Fruit fly (Drosophila melanogaster): ENCODE measurements around the gene tomb.
A peak's percentile ranks its signal among the peaks of the same experiment; 100 is the strongest.

The tomb gene

DNA sequence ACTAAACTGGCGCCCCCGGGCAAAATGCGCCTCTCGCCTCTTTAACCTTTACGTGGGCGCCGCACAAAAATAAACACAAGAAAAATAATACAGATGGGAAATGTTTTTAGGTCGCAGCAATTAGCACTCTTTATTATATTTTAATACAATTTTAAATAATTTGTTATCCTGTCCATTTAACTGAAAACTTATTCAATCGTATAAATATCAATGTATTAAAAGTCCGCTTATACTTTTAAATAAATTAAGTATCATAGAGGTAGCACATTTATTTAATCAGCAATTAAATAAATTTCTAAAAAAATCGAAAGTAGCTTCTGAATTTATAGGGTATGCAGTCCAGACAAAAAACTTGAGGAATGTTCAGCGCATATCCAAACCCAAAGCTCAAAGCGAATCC lies 29.5 kb downstream of the tomb start:
- TF ChIP-seq Gug (GFP tag; IDR thresholded peaks at IDR 0.05) (no peak), CG7368 (GFP tag; optimal IDR thresholded peaks at IDR 0.05) (no peak), Hr4 (GFP tag; optimal IDR thresholded peaks at IDR 0.05) (no peak), CG32006 (GFP tag; optimal IDR thresholded peaks at IDR 0.05) (no peak), esn (GFP tag; optimal IDR thresholded peaks at IDR 0.05) (no peak), Hr38 (GFP tag; optimal IDR thresholded peaks at IDR 0.05) (no peak), CG8119 (GFP tag; IDR thresholded peaks at IDR 0.05) (no peak), CG3919 (GFP tag; optimal IDR thresholded peaks at IDR 0.05) (no peak), CG1621 (tag; optimal IDR thresholded peaks at IDR 0.05) (no peak), Smox (GFP tag; optimal IDR thresholded peaks at IDR 0.05) (no peak), CG8632 (GFP tag; optimal IDR thresholded peaks at IDR 0.05) (no peak), CG6163 (GFP tag; IDR thresholded peaks at IDR 0.05) (no peak), cyc (GFP tag; optimal IDR thresholded peaks at IDR 0.05) (no peak), Ets96B (tag; optimal IDR thresholded peaks at IDR 0.05) (peak; percentile 35), CG6854 (GFP tag; optimal IDR thresholded peaks at IDR 0.05) (no peak), dsx (GFP tag; optimal IDR thresholded peaks at IDR 0.05; ENCODE audit: poor library complexity, severe bottlenecking) (peak; percentile 9), achi (GFP tag; optimal IDR thresholded peaks at IDR 0.05) (no peak), Eip75B (GFP tag; optimal IDR thresholded peaks at IDR 0.05) (no peak), ss (GFP tag; optimal IDR thresholded peaks at IDR 0.05) (peak in 1 of 2 experiments; percentile 9), CG3032 (tag; optimal IDR thresholded peaks at IDR 0.05) (peak; percentile 50), CG6792 (GFP tag; optimal IDR thresholded peaks at IDR 0.05) (no peak), Sox14 (GFP tag; optimal IDR thresholded peaks at IDR 0.05) (no peak), CG8319 (GFP tag; optimal IDR thresholded peaks at IDR 0.05) (no peak), Eip78C (GFP tag) (peak; percentile 38), Eip93F (GFP tag; optimal IDR thresholded peaks at IDR 0.05) (no peak), CG11902 (GFP tag; optimal IDR thresholded peaks at IDR 0.05) (no peak), fkh (GFP tag; optimal IDR thresholded peaks at IDR 0.05) (no peak), CG11762 (GFP tag; optimal IDR thresholded peaks at IDR 0.05; ENCODE audit: insufficient read depth) (no peak), Met (GFP tag; optimal IDR thresholded peaks at IDR 0.05) (peak; percentile 3), CG11294 (GFP tag; IDR thresholded peaks at IDR 0.05) (no peak), CG31627 (GFP tag; optimal IDR thresholded peaks at IDR 0.05) (no peak), svp (GFP tag) (peak; percentile 35), CG4318 (GFP tag; optimal IDR thresholded peaks at IDR 0.05) (no peak), CG10669 (GFP tag; optimal IDR thresholded peaks at IDR 0.05) (no peak), dac (GFP tag; optimal IDR thresholded peaks at IDR 0.05) (no peak), Hr39 (GFP tag; optimal IDR thresholded peaks at IDR 0.05) (no peak), acj6 (GFP tag; optimal IDR thresholded peaks at IDR 0.05) (no peak), CG6808 (GFP tag; optimal IDR thresholded peaks at IDR 0.05) (no peak), CG9139 (GFP tag; optimal IDR thresholded peaks at IDR 0.05) (no peak), topi (GFP tag; optimal IDR thresholded peaks at IDR 0.05) (no peak), net (GFP tag; optimal IDR thresholded peaks at IDR 0.05) (no peak), salr (GFP tag; optimal IDR thresholded peaks at IDR 0.05) (no peak), CG10631 (GFP tag; optimal IDR thresholded peaks at IDR 0.05) (no peak), eg (GFP tag; IDR thresholded peaks at IDR 0.05) (no peak), fd85E (GFP tag; optimal IDR thresholded peaks at IDR 0.05) (no peak), CG34406 (GFP tag; optimal IDR thresholded peaks at IDR 0.05) (no peak), lz (GFP tag; optimal IDR thresholded peaks at IDR 0.05) (no peak), fd59A (GFP tag; optimal IDR thresholded peaks at IDR 0.05) (no peak), CG16779 (tag; optimal IDR thresholded peaks at IDR 0.05) (no peak), Sox15 (GFP tag; optimal IDR thresholded peaks at IDR 0.05) (no peak), Blimp-1 (GFP tag; optimal IDR thresholded peaks at IDR 0.05) (no peak), CG6276 (GFP tag; optimal IDR thresholded peaks at IDR 0.05) (no peak), Lpt (GFP tag; optimal IDR thresholded peaks at IDR 0.05) (no peak)

Data from whole organism, prepupa.